Worm (Caenorhabditis elegans) whole organism, L3 larva: ENCODE data around the gene Y77E11A.7.

Experiments used
- R02D3.7 ChIP-seq: fragments of 150-350 bp; optimal IDR thresholded peaks from 2 replicates; lab custom pipeline; 2014; ENCODE audit warnings: missing biosample characterization, missing genetic modification characterization
- ZK546.5 ChIP-seq: sonication (generic microtip); optimal IDR thresholded peaks from 2 replicates; lab custom pipeline; 2017; ENCODE audit warnings: missing biosample characterization, missing genetic modification characterization
- ceh-16 ChIP-seq: sonication (generic microtip); optimal IDR thresholded peaks from 2 replicates; lab custom pipeline; 2017; ENCODE audit warnings: missing biosample characterization, missing genetic modification characterization
- nhr-11 ChIP-seq: fragments of 150-350 bp; optimal IDR thresholded peaks from 2 replicates; lab custom pipeline; 2014; ENCODE audit warnings: missing biosample characterization, missing genetic modification characterization
- nhr-23 ChIP-seq: fragments of 150-350 bp; optimal IDR thresholded peaks from 2 replicates; lab custom pipeline; 2014; ENCODE audit warnings: missing biosample characterization, missing genetic modification reagents, missing genetic modification characterization
- nhr-28 ChIP-seq: fragments of 150-350 bp; optimal IDR thresholded peaks from 2 replicates; lab custom pipeline; 2014; ENCODE audit warnings: missing biosample characterization, missing genetic modification characterization
- pqm-1 ChIP-seq: fragments of 150-350 bp; optimal IDR thresholded peaks from 2 replicates; lab custom pipeline; 2017; ENCODE audit warnings: missing biosample characterization, missing genetic modification characterization, inconsistent platforms
- skn-1 ChIP-seq: fragments of 150-350 bp; optimal IDR thresholded peaks from 2 replicates; lab custom pipeline; 2014; ENCODE audit warnings: missing biosample characterization, missing genetic modification characterization
- snpc-4 ChIP-seq: fragments of 150-350 bp; optimal IDR thresholded peaks from 2 replicates; lab custom pipeline; 2014; ENCODE audit warnings: missing biosample characterization, missing genetic modification characterization
- unc-39 ChIP-seq: sonication (generic microtip); optimal IDR thresholded peaks from 4 replicates; lab custom pipeline; 2017; ENCODE audit warnings: missing biosample characterization, missing genetic modification characterization
- ztf-4 ChIP-seq: fragments of 150-350 bp; optimal IDR thresholded peaks from 2 replicates; lab custom pipeline; 2014; ENCODE audit warnings: missing biosample characterization, missing genetic modification characterization

ce11 chrIV:1420603-1421002 is 954 bp upstream of the Y77E11A.7 start, which contains the start of gene jtr-1:
- no peak for TF ChIP-seq ZK546.5 (tag; lab: Kevin White, UChicago)
- no peak for TF ChIP-seq unc-39
- TF ChIP-seq snpc-4 = no peak
- no peak for TF ChIP-seq R02D3.7
- TF ChIP-seq nhr-28 = no peak
- TF ChIP-seq ceh-16 (tag; lab: Kevin White, UChicago) = no peak
- TF ChIP-seq ztf-4 (tag; lab: Kevin White, UChicago) = no peak
- no peak for TF ChIP-seq nhr-23 (tag; lab: Kevin White, UChicago)
- TF ChIP-seq pqm-1 (tag; lab: Kevin White, UChicago) = no peak
- TF ChIP-seq skn-1 (tag; lab: Kevin White, UChicago) = no peak
- no peak for TF ChIP-seq nhr-11 (tag; lab: Kevin White, UChicago)
